Worm (Caenorhabditis elegans): Measurements from ENCODE around the gene C49G7.13.

DNA sequence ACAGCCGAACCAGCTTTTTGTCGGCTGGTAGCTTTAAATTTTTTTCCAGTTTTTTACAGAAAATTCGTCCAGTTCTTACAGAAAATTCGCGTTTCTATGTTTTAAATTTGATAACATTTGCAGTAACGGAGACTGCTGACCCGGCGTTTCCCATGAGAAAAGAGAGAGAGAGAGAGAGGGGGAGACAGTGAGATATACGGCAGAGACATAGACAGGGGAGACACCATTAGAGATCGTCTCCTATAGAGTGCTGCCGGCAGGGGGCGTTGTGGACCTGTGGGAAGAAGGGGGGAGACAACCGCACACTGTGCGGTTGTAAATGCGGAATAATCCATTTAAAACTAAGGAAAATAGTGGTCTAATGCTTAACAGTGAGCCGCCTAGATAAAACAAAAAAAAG is 6.3 kb upstream of the C49G7.13 start:
- TF ChIP-seq sox-2 (GFP tag; IDR thresholded peaks at IDR 0.05) (no peak), lin-11 (tag; optimal IDR thresholded peaks at IDR 0.05) (no peak), nhr-11 (tag; optimal IDR thresholded peaks at IDR 0.05) (no peak), Y22D7AL.16 (tag; optimal IDR thresholded peaks at IDR 0.05) (no peak), che-1 (tag; optimal IDR thresholded peaks at IDR 0.05) (no peak), ref-2 (tag; optimal IDR thresholded peaks at IDR 0.05) (peak; percentile 60), ceh-31 (tag; optimal IDR thresholded peaks at IDR 0.05) (peak; percentile 31), pha-4 (tag; optimal IDR thresholded peaks at IDR 0.05) (no peak), hlh-15 (tag; optimal IDR thresholded peaks at IDR 0.05) (no peak), ceh-45 (GFP tag; IDR thresholded peaks at IDR 0.05) (no peak), fkh-10 (GFP tag; optimal IDR thresholded peaks at IDR 0.05) (no peak), elt-2 (tag; optimal IDR thresholded peaks at IDR 0.05) (no peak), ets-4 (tag; optimal IDR thresholded peaks at IDR 0.05) (no peak)
